Worm (Caenorhabditis elegans) whole organism, L3 larva: ENCODE data around the gene Y79H2A.12.

Experiments
- ZK546.5 ChIP-seq: sonication (generic microtip); optimal IDR thresholded peaks from 2 replicates; lab custom pipeline; 2017; ENCODE audit warnings: missing biosample characterization, missing genetic modification characterization
- ceh-28 ChIP-seq: fragments of 150-350 bp; optimal IDR thresholded peaks from 2 replicates; lab custom pipeline; 2014; ENCODE audit warnings: missing biosample characterization, missing genetic modification reagents, missing genetic modification characterization
- ceh-82 ChIP-seq: fragments of 150-350 bp; optimal IDR thresholded peaks from 2 replicates; lab custom pipeline; 2014; ENCODE audit warnings: missing biosample characterization, missing genetic modification characterization
- lin-39 ChIP-seq: fragments of 150-350 bp; optimal IDR thresholded peaks from 2 replicates; lab custom pipeline; 2018; ENCODE audit warnings: missing biosample characterization, missing genetic modification reagents, missing genetic modification characterization
- nfya-1 ChIP-seq: sonication (generic microtip); optimal IDR thresholded peaks from 2 replicates; lab custom pipeline; 2017; ENCODE audit warnings: missing genetic modification characterization, mild to moderate bottlenecking, missing compliant biosample characterization, antibody characterized with exemption, moderate library complexity; ENCODE audit not compliant: insufficient read depth
- nhr-12 ChIP-seq: fragments of 150-350 bp; optimal IDR thresholded peaks from 2 replicates; lab custom pipeline; 2014; ENCODE audit warnings: missing biosample characterization, missing genetic modification characterization
- nhr-23 ChIP-seq: fragments of 150-350 bp; optimal IDR thresholded peaks from 2 replicates; lab custom pipeline; 2014; ENCODE audit warnings: missing biosample characterization, missing genetic modification reagents, missing genetic modification characterization
- nhr-28 ChIP-seq: fragments of 150-350 bp; optimal IDR thresholded peaks from 2 replicates; lab custom pipeline; 2014; ENCODE audit warnings: missing biosample characterization, missing genetic modification characterization
- nhr-76 ChIP-seq: fragments of 150-350 bp; sonication (generic microtip); optimal IDR thresholded peaks from 5 replicates; lab custom pipeline; 2014; ENCODE audit warnings: missing biosample characterization, missing genetic modification characterization
- nhr-77 ChIP-seq: fragments of 150-350 bp; optimal IDR thresholded peaks from 2 replicates; lab custom pipeline; 2014; ENCODE audit warnings: missing biosample characterization, missing genetic modification characterization
- pha-4 ChIP-seq: fragments of 150-350 bp; optimal IDR thresholded peaks from 2 replicates; lab custom pipeline; 2014; ENCODE audit warnings: missing biosample characterization, missing genetic modification reagents, missing genetic modification characterization
- pqm-1 ChIP-seq: fragments of 150-350 bp; optimal IDR thresholded peaks from 2 replicates; lab custom pipeline; 2017; ENCODE audit warnings: missing biosample characterization, missing genetic modification characterization, inconsistent platforms
- zag-1 ChIP-seq: fragments of 150-350 bp; optimal IDR thresholded peaks from 2 replicates; lab custom pipeline; 2014; ENCODE audit warnings: missing biosample characterization, missing genetic modification characterization

DNA sequence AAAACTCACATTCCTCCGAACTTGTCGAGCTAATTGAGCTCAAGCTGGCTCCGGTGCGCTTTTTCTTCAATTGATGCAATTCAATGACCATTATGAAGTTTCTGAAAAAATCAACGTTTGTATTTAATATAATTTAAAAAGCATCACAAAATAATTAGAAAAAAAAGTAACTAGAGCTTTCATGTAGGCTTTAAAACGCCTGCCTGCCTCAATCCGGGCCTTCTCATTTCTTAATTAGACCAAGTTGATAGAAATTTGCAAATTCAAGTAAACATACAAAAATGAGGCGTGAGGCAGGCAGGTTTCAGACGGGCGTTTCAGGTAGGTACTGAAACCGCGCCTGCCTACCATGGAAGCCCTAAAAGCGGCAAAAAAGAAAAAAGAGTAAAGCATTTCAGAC lies 25.8 kb downstream of the Y79H2A.12 start, which contains the start of gene Y56A3A.33:
- TF ChIP-seq nhr-76 (tag; lab: Kevin White, UChicago) (no peak), lin-39 (no peak), ceh-82 (tag; lab: Kevin White, UChicago) (no peak), nhr-12 (tag; lab: Kevin White, UChicago) (no peak), zag-1 (tag; lab: Kevin White, UChicago) (no peak), nhr-28 (tag; lab: Kevin White, UChicago) (no peak), pqm-1 (tag; lab: Kevin White, UChicago) (no peak), nhr-77 (no peak), ZK546.5 (no peak), nfya-1 (tag; lab: Kevin White, UChicago) (no peak), nhr-23 (tag; lab: Kevin White, UChicago) (no peak), ceh-28 (tag; lab: Kevin White, UChicago) (no peak), pha-4 (tag; lab: Kevin White, UChicago) (no peak)
